Worm (Caenorhabditis elegans): ENCODE measurements around the gene W03A5.2.

Gene W03A5.2

ce11 chrIII:5382073-5382472, 23.8 kb upstream of the W03A5.2 start, which contains the start of gene Y32H12A.6:
TSS of gene Y32H12A.6 (minus strand) at chrIII:5382173.
- TF ChIP-seq ztf-29 (GFP tag; IDR thresholded peaks at IDR 0.05) (no peak), med-1 (GFP tag; optimal IDR thresholded peaks at IDR 0.05; ENCODE audit: insufficient read depth) (no peak), ztf-23 (GFP tag; IDR thresholded peaks at IDR 0.05) (no peak), flt-1 (GFP tag; IDR thresholded peaks at IDR 0.05) (no peak), cog-1 (tag; optimal IDR thresholded peaks at IDR 0.05) (no peak), klf-2 (GFP tag; conservative IDR thresholded peaks at IDR 0.05) (no peak)

DNA sequence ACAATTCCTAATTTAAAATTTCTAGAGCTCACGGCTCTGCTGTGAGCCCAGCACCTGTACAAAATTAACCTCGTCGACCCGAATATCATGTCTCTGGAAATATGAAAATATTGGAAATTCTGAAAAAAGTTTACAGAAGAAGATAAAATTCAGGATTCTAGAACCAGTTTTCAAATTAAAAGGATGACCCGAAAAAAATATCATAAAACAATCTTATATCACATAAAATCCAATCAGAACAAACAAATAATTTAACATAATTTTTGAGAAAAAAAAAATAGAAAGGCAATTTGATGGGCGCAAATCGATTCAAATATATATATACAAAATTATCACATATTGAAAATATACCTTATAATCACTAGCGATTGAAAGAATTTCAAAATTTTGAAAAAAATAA, 20.5 kb upstream of the W03A5.2 start, which contains the start of gene Y32H12A.7:
Gene Y32H12A.7, minus strand, starts transcription at position 101 of the 400 bp plus-strand sequence.
- TF ChIP-seq klf-2 (GFP tag; conservative IDR thresholded peaks at IDR 0.05): no peak
- TF ChIP-seq med-1 (GFP tag; optimal IDR thresholded peaks at IDR 0.05; ENCODE audit: insufficient read depth): no peak
- no peak for TF ChIP-seq cog-1 (tag; optimal IDR thresholded peaks at IDR 0.05)
- no peak for TF ChIP-seq T22C8.4 (GFP tag; IDR thresholded peaks at IDR 0.05)
- no peak for TF ChIP-seq ztf-29 (GFP tag; IDR thresholded peaks at IDR 0.05)

DNA sequence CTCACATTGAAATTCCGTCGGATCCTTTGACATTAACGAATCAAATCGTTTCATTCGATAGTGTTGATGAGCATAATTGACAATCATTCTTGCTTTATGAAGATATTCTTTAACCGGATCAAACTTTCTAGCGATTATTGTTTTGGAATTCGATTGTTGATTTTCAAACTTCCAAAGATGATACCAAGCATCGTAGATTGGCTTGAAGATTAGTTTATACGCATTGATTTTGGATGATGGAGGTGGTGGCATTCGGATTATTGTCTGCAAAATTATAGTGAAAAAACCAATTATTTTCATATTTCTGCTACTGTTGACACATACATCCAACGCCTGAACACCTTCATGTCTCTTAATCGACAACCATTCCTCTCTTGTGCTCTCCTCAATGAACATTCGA, 17.7 kb upstream of the W03A5.2 start:
- TF ChIP-seq ref-1 (GFP tag; conservative IDR thresholded peaks at IDR 0.05): no peak

ce11 chrIII:5389365-5389764, 16.5 kb upstream of the W03A5.2 start:
- TF ChIP-seq ztf-23 (GFP tag; IDR thresholded peaks at IDR 0.05): no peak
- TF ChIP-seq med-1 (GFP tag; optimal IDR thresholded peaks at IDR 0.05; ENCODE audit: insufficient read depth): no peak
- TF ChIP-seq ztf-29 (GFP tag; IDR thresholded peaks at IDR 0.05): no peak
- TF ChIP-seq flt-1 (GFP tag; IDR thresholded peaks at IDR 0.05): no peak
- TF ChIP-seq klf-2 (GFP tag; conservative IDR thresholded peaks at IDR 0.05): no peak
- TF ChIP-seq T22C8.4 (GFP tag; IDR thresholded peaks at IDR 0.05): no peak
- no peak for TF ChIP-seq tab-1 (GFP tag; IDR thresholded peaks at IDR 0.05)
- TF ChIP-seq ref-1 (GFP tag; conservative IDR thresholded peaks at IDR 0.05): no peak
- TF ChIP-seq cog-1 (tag; optimal IDR thresholded peaks at IDR 0.05): no peak

- no peak for TF ChIP-seq ztf-23 (GFP tag; IDR thresholded peaks at IDR 0.05)
- no peak for TF ChIP-seq cog-1 (tag; optimal IDR thresholded peaks at IDR 0.05)
- TF ChIP-seq ztf-29 (GFP tag; IDR thresholded peaks at IDR 0.05): no peak
- no peak for TF ChIP-seq ref-1 (GFP tag; conservative IDR thresholded peaks at IDR 0.05)
- TF ChIP-seq klf-2 (GFP tag; conservative IDR thresholded peaks at IDR 0.05): no peak
These were observed 10.1 kb upstream of the W03A5.2 start for ce11 chrIII:5395746-5396145.

ce11 chrIII:5402419-5402818, 3.4 kb upstream of the W03A5.2 start:
- TF ChIP-seq ztf-29 (GFP tag; IDR thresholded peaks at IDR 0.05) (no peak), med-1 (GFP tag; optimal IDR thresholded peaks at IDR 0.05; ENCODE audit: insufficient read depth) (no peak), flt-1 (GFP tag; IDR thresholded peaks at IDR 0.05) (no peak), ref-1 (GFP tag; conservative IDR thresholded peaks at IDR 0.05) (no peak), T22C8.4 (GFP tag; IDR thresholded peaks at IDR 0.05) (no peak), tab-1 (GFP tag; IDR thresholded peaks at IDR 0.05) (no peak), ztf-23 (GFP tag; IDR thresholded peaks at IDR 0.05) (no peak), klf-2 (GFP tag; conservative IDR thresholded peaks at IDR 0.05) (no peak), cog-1 (tag; optimal IDR thresholded peaks at IDR 0.05) (no peak)

ce11 chrIII:5404998-5405397, 836 bp upstream of the W03A5.2 start:
- TF ChIP-seq cog-1 (tag; optimal IDR thresholded peaks at IDR 0.05) (no peak), ref-1 (GFP tag; conservative IDR thresholded peaks at IDR 0.05) (no peak), tab-1 (GFP tag; IDR thresholded peaks at IDR 0.05) (no peak), flt-1 (GFP tag; IDR thresholded peaks at IDR 0.05) (no peak), med-1 (GFP tag; optimal IDR thresholded peaks at IDR 0.05; ENCODE audit: insufficient read depth) (no peak), ztf-23 (GFP tag; IDR thresholded peaks at IDR 0.05) (no peak), ztf-29 (GFP tag; IDR thresholded peaks at IDR 0.05) (no peak), T22C8.4 (GFP tag; IDR thresholded peaks at IDR 0.05) (no peak), klf-2 (GFP tag; conservative IDR thresholded peaks at IDR 0.05) (no peak)

ce11 chrIII:5406314-5406713, 480 bp downstream of the W03A5.2 start:
- TF ChIP-seq tab-1 (GFP tag; IDR thresholded peaks at IDR 0.05) (no peak), klf-2 (GFP tag; conservative IDR thresholded peaks at IDR 0.05) (no peak), med-1 (GFP tag; optimal IDR thresholded peaks at IDR 0.05; ENCODE audit: insufficient read depth) (no peak)

DNA sequence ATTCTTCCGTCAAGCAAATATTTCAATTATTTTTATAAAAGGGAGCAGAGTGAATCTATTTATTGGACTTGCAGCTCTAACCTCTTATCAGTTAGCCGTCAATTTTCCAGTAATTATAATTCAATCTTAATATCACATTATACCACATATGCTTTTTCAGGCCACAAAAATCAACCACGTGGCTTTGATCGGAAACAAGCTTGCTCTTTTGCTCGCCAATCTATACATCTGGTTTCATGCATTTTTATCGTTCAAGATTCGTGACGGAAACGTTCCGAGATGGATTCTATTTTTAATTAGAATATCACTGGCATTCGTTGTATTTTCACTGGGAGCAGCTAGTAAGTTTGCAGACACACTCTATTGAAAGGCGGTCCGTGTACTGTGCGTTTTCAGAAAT, 1.2 kb downstream of the W03A5.2 start:
- no peak for TF ChIP-seq flt-1 (GFP tag; IDR thresholded peaks at IDR 0.05)
- no peak for TF ChIP-seq cog-1 (tag; optimal IDR thresholded peaks at IDR 0.05)
- TF ChIP-seq ref-1 (GFP tag; conservative IDR thresholded peaks at IDR 0.05): no peak
- TF ChIP-seq tab-1 (GFP tag; IDR thresholded peaks at IDR 0.05): no peak
- no peak for TF ChIP-seq T22C8.4 (GFP tag; IDR thresholded peaks at IDR 0.05)
- TF ChIP-seq klf-2 (GFP tag; conservative IDR thresholded peaks at IDR 0.05): no peak
- no peak for TF ChIP-seq med-1 (GFP tag; optimal IDR thresholded peaks at IDR 0.05; ENCODE audit: insufficient read depth)
- TF ChIP-seq ztf-23 (GFP tag; IDR thresholded peaks at IDR 0.05): no peak
- TF ChIP-seq ztf-29 (GFP tag; IDR thresholded peaks at IDR 0.05): no peak

ce11 chrIII:5407588-5407987, 1.8 kb downstream of the W03A5.2 start, which contains the start of gene W03A5.1:
TSS of gene W03A5.1 (plus strand) at chrIII:5407888.
- no peak for TF ChIP-seq med-1 (GFP tag; optimal IDR thresholded peaks at IDR 0.05; ENCODE audit: insufficient read depth)
- no peak for TF ChIP-seq ztf-29 (GFP tag; IDR thresholded peaks at IDR 0.05)
- no peak for TF ChIP-seq flt-1 (GFP tag; IDR thresholded peaks at IDR 0.05)
- TF ChIP-seq ref-1 (GFP tag; conservative IDR thresholded peaks at IDR 0.05): no peak
- no peak for TF ChIP-seq T22C8.4 (GFP tag; IDR thresholded peaks at IDR 0.05)
- no peak for TF ChIP-seq tab-1 (GFP tag; IDR thresholded peaks at IDR 0.05)
- TF ChIP-seq ztf-23 (GFP tag; IDR thresholded peaks at IDR 0.05): no peak
- no peak for TF ChIP-seq cog-1 (tag; optimal IDR thresholded peaks at IDR 0.05)
- TF ChIP-seq klf-2 (GFP tag; conservative IDR thresholded peaks at IDR 0.05): no peak

DNA sequence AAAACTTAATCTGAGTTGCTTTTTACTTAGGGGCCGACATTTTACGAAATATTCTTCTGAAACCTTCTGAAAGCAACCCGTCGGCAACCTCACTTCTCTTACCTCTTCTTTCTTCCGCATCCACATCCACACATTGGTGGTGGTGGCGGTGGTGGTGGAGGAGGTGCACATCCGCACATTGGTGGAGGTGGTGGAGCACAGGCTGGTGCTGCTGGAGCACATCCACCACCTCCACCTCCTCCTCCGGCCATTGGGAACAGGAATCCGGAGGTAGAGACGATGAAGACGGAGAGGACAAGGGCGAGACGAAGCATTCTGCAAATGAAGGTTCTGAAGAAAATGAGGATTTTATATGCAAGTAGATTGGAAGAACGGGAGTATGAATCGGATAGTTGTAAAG, 7.8 kb downstream of the W03A5.2 start, which contains the start of gene grl-22:
Gene grl-22, minus strand, starts transcription at position 332 of the 400 bp plus-strand sequence.
- no peak for TF ChIP-seq ref-1 (GFP tag; conservative IDR thresholded peaks at IDR 0.05)
- TF ChIP-seq T22C8.4 (GFP tag; IDR thresholded peaks at IDR 0.05): no peak
- no peak for TF ChIP-seq klf-2 (GFP tag; conservative IDR thresholded peaks at IDR 0.05)
- no peak for TF ChIP-seq flt-1 (GFP tag; IDR thresholded peaks at IDR 0.05)
- TF ChIP-seq cog-1 (tag; optimal IDR thresholded peaks at IDR 0.05): no peak
- TF ChIP-seq ztf-23 (GFP tag; IDR thresholded peaks at IDR 0.05): no peak
- no peak for TF ChIP-seq tab-1 (GFP tag; IDR thresholded peaks at IDR 0.05)
- TF ChIP-seq med-1 (GFP tag; optimal IDR thresholded peaks at IDR 0.05; ENCODE audit: insufficient read depth): no peak
- no peak for TF ChIP-seq ztf-29 (GFP tag; IDR thresholded peaks at IDR 0.05)

Measured in whole organism, midembryonic.